Fruit fly (Drosophila melanogaster): ENCODE results near the gene CG31142.

Gene CG31142

dm6 chr3R:23886270-23887095 is 42.6 kb upstream of the CG31142 start (continued):
- TF ChIP-seq CG9215 (GFP tag; IDR thresholded peaks at IDR 0.05) (peak; percentile 50; the same call in 1 of the 2 replicates), CG18619 (GFP tag; optimal IDR thresholded peaks at IDR 0.05) (peak; percentile 71), BtbVII (GFP tag; optimal IDR thresholded peaks at IDR 0.05) (peak; percentile 64), trem (tag; optimal IDR thresholded peaks at IDR 0.05) (peak; percentile 94), CG2678 (tag; optimal IDR thresholded peaks at IDR 0.05) (peak; percentile 89), CG9932 (GFP tag; IDR thresholded peaks at IDR 0.05) (peak; percentile 31; the same call in 1 of the 2 replicates), chn (GFP tag; optimal IDR thresholded peaks at IDR 0.05) (peak; percentile 79), sc (optimal IDR thresholded peaks at IDR 0.05) (no peak), sc (GFP tag; optimal IDR thresholded peaks at IDR 0.05) (peak; percentile 85), insv (GFP tag; optimal IDR thresholded peaks at IDR 0.05) (peak; percentile 7 to 29), CG1792 (GFP tag; optimal IDR thresholded peaks at IDR 0.05) (peak; percentile 44), Sry-β (GFP tag; optimal IDR thresholded peaks at IDR 0.05) (peak; percentile 54), abd-A (tag; optimal IDR thresholded peaks at IDR 0.05) (no peak), CG31388 (GFP tag; optimal IDR thresholded peaks at IDR 0.05) (no peak), Atf-2 (GFP tag; optimal IDR thresholded peaks at IDR 0.05) (peak; percentile 78), crol (GFP tag; IDR thresholded peaks at IDR 0.05) (no peak; the same call in 1 of the 2 replicates), CG11723 (GFP tag; optimal IDR thresholded peaks at IDR 0.05) (peak; percentile 76), ab (GFP tag; optimal IDR thresholded peaks at IDR 0.05) (peak; percentile 15), ap (GFP tag; IDR thresholded peaks at IDR 0.05) (peak; percentile 78), Pdp1 (GFP tag; optimal IDR thresholded peaks at IDR 0.05) (peak; percentile 67 to 79), scrt (GFP tag; optimal IDR thresholded peaks at IDR 0.05) (peak; percentile 55), B-H2 (GFP tag; optimal IDR thresholded peaks at IDR 0.05) (no peak), stwl (tag; optimal IDR thresholded peaks at IDR 0.05) (peak; percentile 71), aop (GFP tag; IDR thresholded peaks at IDR 0.05) (0 out of 2 replicates have a peak, but pooled peaks have one; percentile 2), CG33557 (GFP tag; optimal IDR thresholded peaks at IDR 0.05) (peak; percentile 95), twi (tag; optimal IDR thresholded peaks at IDR 0.05) (peak; percentile 94), CG4707 (GFP tag; optimal IDR thresholded peaks at IDR 0.05) (peak; percentile 74), Dad (GFP tag; optimal IDR thresholded peaks at IDR 0.05) (peak; percentile 62), CG6175 (GFP tag; IDR thresholded peaks at IDR 0.05) (no peak), CG2129 (GFP tag; IDR thresholded peaks at IDR 0.05; ENCODE audit: partially characterized antibody) (no peak), CG15269 (tag; optimal IDR thresholded peaks at IDR 0.05) (peak; percentile 81), ac (GFP tag; optimal IDR thresholded peaks at IDR 0.05) (peak; percentile 94), Vsx1 (GFP tag; optimal IDR thresholded peaks at IDR 0.05) (peak; percentile 70), vvl (GFP tag; IDR thresholded peaks at IDR 0.05) (peak; percentile 89), CG4360 (GFP tag; IDR thresholded peaks at IDR 0.05) (peak; percentile 100), toy (GFP tag; IDR thresholded peaks at IDR 0.05) (no peak), Hand (GFP tag; optimal IDR thresholded peaks at IDR 0.05) (peak; percentile 32), bcd (GFP tag; optimal IDR thresholded peaks at IDR 0.05) (peak; percentile 78), run (tag; optimal IDR thresholded peaks at IDR 0.05) (peak; percentile 87), CG1529 (GFP tag; optimal IDR thresholded peaks at IDR 0.05) (peak; percentile 83), HLH54F (GFP tag; optimal IDR thresholded peaks at IDR 0.05) (peak; percentile 45), CG8944 (GFP tag; optimal IDR thresholded peaks at IDR 0.05) (peak; percentile 68), Jarid2 (GFP tag; optimal IDR thresholded peaks at IDR 0.05) (peak; percentile 54), Med (GFP tag) (peak; percentile 89), grau (tag; optimal IDR thresholded peaks at IDR 0.05) (peak; percentile 88), Chrac-16 (GFP tag; optimal IDR thresholded peaks at IDR 0.05) (peak; percentile 81), ara (GFP tag; IDR thresholded peaks at IDR 0.05) (peak; percentile 92), Aef1 (GFP tag; IDR thresholded peaks at IDR 0.05) (peak; percentile 57; the same call in 2 of the 3 replicates), Dip3 (GFP tag; optimal IDR thresholded peaks at IDR 0.05) (no peak)

All from whole organism, embryonic.